Worm (Caenorhabditis elegans) whole organism, mixed stage, embryonic: Measurements from ENCODE around the gene T24E12.11.

Experiments used
- blmp-1 ChIP-seq: fragments of 150-350 bp; optimal IDR thresholded peaks from 2 replicates; lab custom pipeline; 2014; ENCODE audit warnings: missing biosample characterization, missing genetic modification characterization
- ham-2 ChIP-seq: fragments of 200-800 bp; sonication (Bioruptor generic); optimal IDR thresholded peaks from 2 replicates; lab custom pipeline; 2018; ENCODE audit warnings: mild to moderate bottlenecking, missing genetic modification characterization, missing compliant biosample characterization
- mab-5 ChIP-seq: fragments of 150-350 bp; optimal IDR thresholded peaks from 2 replicates; lab custom pipeline; 2014; ENCODE audit warnings: missing biosample characterization, missing genetic modification characterization
- mep-1 ChIP-seq: fragments of 150-350 bp; optimal IDR thresholded peaks from 2 replicates; lab custom pipeline; 2017; ENCODE audit warnings: missing biosample characterization, missing genetic modification reagents, missing genetic modification characterization, inconsistent platforms
- nhr-12 ChIP-seq: fragments of 150-350 bp; optimal IDR thresholded peaks from 2 replicates; lab custom pipeline; 2014; ENCODE audit warnings: missing biosample characterization, missing genetic modification characterization
- nhr-237 ChIP-seq: fragments of 150-350 bp; optimal IDR thresholded peaks from 2 replicates; lab custom pipeline; 2014; ENCODE audit warnings: missing biosample characterization, missing genetic modification characterization
- nhr-28 ChIP-seq: fragments of 150-350 bp; optimal IDR thresholded peaks from 2 replicates; lab custom pipeline; 2014; ENCODE audit warnings: missing biosample characterization, missing genetic modification characterization
- nhr-76 ChIP-seq: sonication (generic microtip); optimal IDR thresholded peaks from 2 replicates; lab custom pipeline; 2017; ENCODE audit warnings: missing biosample characterization, missing genetic modification characterization
- pha-4 ChIP-seq: fragments of 150-350 bp; optimal IDR thresholded peaks from 2 replicates; lab custom pipeline; 2018; ENCODE audit warnings: missing biosample characterization, missing genetic modification reagents, missing genetic modification characterization
- snpc-4 ChIP-seq: fragments of 150-350 bp; optimal IDR thresholded peaks from 2 replicates; lab custom pipeline; 2014; ENCODE audit warnings: missing biosample characterization, missing genetic modification characterization
- sptf-1 ChIP-seq: sonication (generic microtip); optimal IDR thresholded peaks from 2 replicates; lab custom pipeline; 2017; ENCODE audit warnings: mild to moderate bottlenecking, missing genetic modification characterization, moderate library complexity, missing compliant biosample characterization
- unc-62 ChIP-seq: fragments of 150-350 bp; optimal IDR thresholded peaks from 2 replicates; lab custom pipeline; 2014; ENCODE audit warnings: missing biosample characterization, missing genetic modification reagents, missing genetic modification characterization

ce11 chrII:3759010-3759409 lies 20.4 kb downstream of the T24E12.11 start, which contains the start of gene T24E12.12:
- TF ChIP-seq unc-62 (GFP tag; lab: Kevin White, UChicago) (no peak), ham-2 (GFP tag; lab: Kevin White, UChicago) (no peak), sptf-1 (tag; lab: Kevin White, UChicago) (no peak), mab-5 (tag; lab: Kevin White, UChicago) (no peak), nhr-12 (tag; lab: Kevin White, UChicago) (no peak), pha-4 (tag; lab: Kevin White, UChicago) (no peak), blmp-1 (tag; lab: Kevin White, UChicago) (no peak), nhr-237 (tag; lab: Kevin White, UChicago) (no peak), mep-1 (no peak), snpc-4 (no peak), nhr-76 (tag; lab: Kevin White, UChicago) (no peak), nhr-28 (no peak)
